Fruit fly (Drosophila melanogaster) whole organism: ENCODE measurements around the gene p115.

Experiments
- Dll ChIP-seq: fragments of >200 bp; optimal IDR thresholded peaks from 2 replicates; lab custom pipeline; 2017
- EcR ChIP-seq, 2 experiments: fragments of >200 bp; optimal IDR thresholded peaks; 2 replicates each; lab custom pipeline; 2017; ENCODE audit warnings: missing biosample characterization in 2 of 2, missing genetic modification characterization in 2 of 2, missing genetic modification reagents in 2 of 2
- pan ChIP-seq: fragments of >200 bp; optimal IDR thresholded peaks from 2 replicates; lab custom pipeline; 2017

- no peak for TF ChIP-seq Dll (lab: Kevin White, UChicago)
- TF ChIP-seq EcR (GFP tag; optimal IDR thresholded peaks at IDR 0.05; lab: Kevin White, UChicago) = no peak
- TF ChIP-seq pan (lab: Kevin White, UChicago) = no peak
These were observed 15.1 kb upstream of the p115 start, which contains the start of gene Ir7d for dm6 chrX:7878736-7879135.
